Worm (Caenorhabditis elegans): Measurements from ENCODE around the gene W02B3.3.

- no peak for TF ChIP-seq nhr-12 (tag; optimal IDR thresholded peaks at IDR 0.05)
- no peak for TF ChIP-seq snpc-4 (tag; optimal IDR thresholded peaks at IDR 0.05)
- no peak for TF ChIP-seq elt-1 (tag; optimal IDR thresholded peaks at IDR 0.05; ENCODE audit: borderline replicate concordance, insufficient read depth)
- no peak for TF ChIP-seq elt-3 (tag; optimal IDR thresholded peaks at IDR 0.05)
- no peak for TF ChIP-seq blmp-1 (tag; optimal IDR thresholded peaks at IDR 0.05)
- TF ChIP-seq mls-2 (tag; optimal IDR thresholded peaks at IDR 0.05), result peak; percentile 16
- no peak for TF ChIP-seq unc-39 (tag; optimal IDR thresholded peaks at IDR 0.05)
- TF ChIP-seq bed-3 (GFP tag; optimal IDR thresholded peaks at IDR 0.05), result no peak
- no peak for TF ChIP-seq lin-32 (GFP tag; optimal IDR thresholded peaks at IDR 0.05)
- no peak for TF ChIP-seq unc-62 (GFP tag; optimal IDR thresholded peaks at IDR 0.05)
- no peak for TF ChIP-seq sptf-1 (tag; optimal IDR thresholded peaks at IDR 0.05)
- TF ChIP-seq mep-1 (tag; optimal IDR thresholded peaks at IDR 0.05), result no peak
Measured at ce11 chrIII:654365-654764, 13.9 kb downstream of the W02B3.3 start.
